Worm (Caenorhabditis elegans) whole organism, young adult: Measurements from ENCODE around the gene C15H7.4.
A peak's percentile ranks its signal among the peaks of the same experiment; 100 is the strongest.

Experiments
- T26A5.8 ChIP-seq: sonication (generic microtip); optimal IDR thresholded peaks from 2 replicates; lab custom pipeline; 2016; ENCODE audit warnings: missing genetic modification characterization, missing compliant biosample characterization
- ama-1 ChIP-seq, 3 experiments: fragments of 150-350 bp in 1 of 3; sonication (generic microtip) in 2 of 3; optimal IDR thresholded peaks; 2 replicates each; lab custom pipeline; 2014 to 2018; ENCODE audit warnings: missing biosample characterization in 2 of 3, missing genetic modification characterization in 2 of 3, missing genetic modification reagents in 2 of 3
- dpl-1 ChIP-seq: fragments of 150-350 bp; optimal IDR thresholded peaks from 2 replicates; lab custom pipeline; 2014; ENCODE audit warnings: missing biosample characterization, missing genetic modification reagents, missing genetic modification characterization
- hlh-12 ChIP-seq: sonication (generic microtip); optimal IDR thresholded peaks from 2 replicates; lab custom pipeline; 2016; ENCODE audit warnings: missing genetic modification characterization, missing compliant biosample characterization
- hlh-26 ChIP-seq: fragments of 200-800 bp; sonication (Bioruptor generic); conservative IDR thresholded peaks from 2 replicates; pipeline ENCODE4 v1.3.6; 2022; ENCODE audit warnings: missing genetic modification reagents, missing genetic modification characterization, missing compliant biosample characterization
- lin-40 ChIP-seq: sonication (generic microtip); optimal IDR thresholded peaks from 2 replicates; lab custom pipeline; 2016; ENCODE audit warnings: missing genetic modification characterization, mild to moderate bottlenecking, missing compliant biosample characterization, missing genotype, missing genetic modification reagents
- lir-1 ChIP-seq: fragments of 200-800 bp; sonication (Bioruptor generic); conservative IDR thresholded peaks from 2 replicates; pipeline ENCODE4 v1.3.6; 2022; ENCODE audit warnings: missing genetic modification reagents, missing genetic modification characterization, missing compliant biosample characterization
- nhr-120 ChIP-seq: fragments of 200-800 bp; sonication (Bioruptor generic); IDR thresholded peaks from 2 replicates; pipeline ENCODE4 v1.3.6; 2022; ENCODE audit warnings: missing genetic modification characterization, missing compliant biosample characterization
- repo-1 ChIP-seq: sonication (generic microtip); optimal IDR thresholded peaks from 2 replicates; lab custom pipeline; 2017; ENCODE audit warnings: mild to moderate bottlenecking, missing genetic modification characterization, missing compliant biosample characterization
- ztf-26 ChIP-seq: sonication (generic microtip); optimal IDR thresholded peaks from 2 replicates; lab custom pipeline; 2017; ENCODE audit warnings: missing genetic modification characterization, missing compliant biosample characterization

DNA sequence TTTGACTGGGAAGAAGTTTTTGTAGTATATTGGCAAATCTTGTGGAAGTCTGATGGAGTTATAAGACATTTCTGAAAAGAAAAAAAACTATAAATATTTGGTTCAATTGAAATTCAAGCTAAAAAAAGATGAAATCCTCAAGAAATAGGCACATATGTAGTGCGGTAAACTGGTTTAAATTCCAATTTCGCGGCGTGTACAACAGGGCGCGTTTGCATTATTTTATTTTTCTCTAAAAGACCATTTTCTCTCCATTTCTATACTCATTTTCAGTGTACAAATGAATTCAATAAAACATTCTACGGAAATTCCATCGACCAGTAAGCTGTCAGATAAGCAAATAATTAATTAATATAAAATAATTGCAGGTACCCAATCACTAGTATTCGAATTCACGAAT, 41.5 kb downstream of the C15H7.4 start, which contains the start of the genes pri-1 and F58A4.6:
- TF ChIP-seq T26A5.8 (tag; lab: Kevin White, UChicago) (no peak), lir-1 (no peak), dpl-1 (GFP tag; lab: Kevin White, UChicago) (peak; percentile 32), ztf-26 (no peak), hlh-26 (no peak), ama-1 (optimal IDR thresholded peaks at IDR 0.05; lab: Kevin White, UChicago) (no peak), ama-1 (GFP tag; optimal IDR thresholded peaks at IDR 0.05; lab: Kevin White, UChicago) (no peak), hlh-12 (tag; lab: Kevin White, UChicago) (no peak), repo-1 (no peak), lin-40 (tag; lab: Kevin White, UChicago) (no peak), nhr-120 (GFP tag; lab: Robert Waterston, UW) (no peak)
